Worm (Caenorhabditis elegans) whole organism, L4/young adult: ENCODE data around the gene egl-3.

Source experiments
- W03F9.2 ChIP-seq: fragments of 150-350 bp; optimal IDR thresholded peaks from 2 replicates; lab custom pipeline; 2014; ENCODE audit warnings: missing biosample characterization, missing genetic modification characterization
- dao-5 ChIP-seq: sonication (generic microtip); optimal IDR thresholded peaks from 2 replicates; lab custom pipeline; 2016; ENCODE audit warnings: missing genotype, missing genetic modification characterization, moderate library complexity, missing compliant biosample characterization
- him-1 ChIP-seq: sonication (generic microtip); optimal IDR thresholded peaks from 2 replicates; lab custom pipeline; 2016; ENCODE audit warnings: missing genotype, missing genetic modification reagents, missing genetic modification characterization, missing compliant biosample characterization

DNA sequence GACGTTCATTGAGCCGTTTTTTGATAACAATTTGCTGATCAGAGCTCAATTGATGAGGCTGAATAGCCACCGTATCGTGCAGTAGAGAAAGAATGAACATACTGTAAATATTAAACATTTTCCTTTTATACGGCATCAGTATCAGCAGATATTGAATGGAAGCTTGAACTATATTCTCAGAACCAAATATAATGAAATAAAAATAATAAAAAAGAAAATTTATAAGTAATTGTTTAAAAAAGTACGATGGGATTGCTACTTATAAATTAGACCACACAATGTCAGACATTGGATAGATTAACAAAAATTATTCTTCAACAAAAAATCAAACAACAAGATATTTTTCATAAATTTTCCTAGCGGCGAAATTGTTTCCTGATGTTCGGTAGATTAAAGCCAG, 32.9 kb upstream of the egl-3 start, which contains the start of gene rpc-25:
- TF ChIP-seq W03F9.2 (no peak), him-1 (tag; lab: Kevin White, UChicago) (no peak), dao-5 (tag; lab: Kevin White, UChicago) (no peak)
